Worm (Caenorhabditis elegans): ENCODE data around the gene Y39B6A.3.

- TF ChIP-seq unc-62 (GFP tag; optimal IDR thresholded peaks at IDR 0.05) = no peak
- TF ChIP-seq ces-1 (GFP tag; optimal IDR thresholded peaks at IDR 0.05) = no peak
- no peak for TF ChIP-seq ztf-11 (tag; optimal IDR thresholded peaks at IDR 0.05)
- no peak for TF ChIP-seq lin-13 (tag; optimal IDR thresholded peaks at IDR 0.05)
- TF ChIP-seq drap-1 (GFP tag; optimal IDR thresholded peaks at IDR 0.05) = no peak
- no peak for TF ChIP-seq hlh-1 (tag; optimal IDR thresholded peaks at IDR 0.05)
- TF ChIP-seq ceh-39 (tag; optimal IDR thresholded peaks at IDR 0.05) = no peak
- no peak for TF ChIP-seq unc-39 (tag; optimal IDR thresholded peaks at IDR 0.05)
- TF ChIP-seq unc-120 (tag; optimal IDR thresholded peaks at IDR 0.05; ENCODE audit: poor library complexity, severe bottlenecking) = no peak
- no peak for TF ChIP-seq pha-4 (tag; optimal IDR thresholded peaks at IDR 0.05)
- TF ChIP-seq sem-2 (GFP tag; optimal IDR thresholded peaks at IDR 0.05) = no peak
- no peak for TF ChIP-seq nhr-237 (tag; optimal IDR thresholded peaks at IDR 0.05)
- no peak for TF ChIP-seq nhr-2 (tag; optimal IDR thresholded peaks at IDR 0.05)
- no peak for TF ChIP-seq mep-1 (tag; optimal IDR thresholded peaks at IDR 0.05)
Observed at ce11 chrV:19206911-19207310, 17.1 kb upstream of the Y39B6A.3 start.

Data from whole organism, mixed stage, embryonic.